Worm (Caenorhabditis elegans) whole organism, mixed stage, embryonic: ENCODE data around the gene F32H5.4.

Experiments
- blmp-1 ChIP-seq: fragments of 150-350 bp; optimal IDR thresholded peaks from 2 replicates; lab custom pipeline; 2014; ENCODE audit warnings: missing biosample characterization, missing genetic modification characterization
- ceh-39 ChIP-seq: fragments of 150-350 bp; optimal IDR thresholded peaks from 2 replicates; lab custom pipeline; 2014; ENCODE audit warnings: missing biosample characterization, missing genetic modification characterization
- ceh-43 ChIP-seq: fragments of 200-800 bp; sonication (Bioruptor generic); optimal IDR thresholded peaks from 2 replicates; lab custom pipeline; 2018; ENCODE audit warnings: mild to moderate bottlenecking, missing genetic modification characterization, moderate library complexity, missing compliant biosample characterization
- ceh-83 ChIP-seq: fragments of 200-800 bp; sonication (Bioruptor generic); optimal IDR thresholded peaks from 2 replicates; lab custom pipeline; 2018; ENCODE audit warnings: mild to moderate bottlenecking, missing genetic modification characterization, missing compliant biosample characterization
- ces-1 ChIP-seq: fragments of 150-350 bp; optimal IDR thresholded peaks from 2 replicates; lab custom pipeline; 2014; ENCODE audit warnings: missing biosample characterization, missing genetic modification reagents, missing genetic modification characterization
- drap-1 ChIP-seq: fragments of 200-800 bp; sonication (Bioruptor generic); optimal IDR thresholded peaks from 3 replicates; lab custom pipeline; 2018; ENCODE audit warnings: mild to moderate bottlenecking, missing genetic modification characterization, missing compliant biosample characterization
- elt-1 ChIP-seq: sonication (generic microtip); optimal IDR thresholded peaks from 2 replicates; lab custom pipeline; 2017; ENCODE audit warnings: missing genetic modification characterization, mild to moderate bottlenecking, missing compliant biosample characterization, antibody characterized with exemption, moderate library complexity, borderline replicate concordance; ENCODE audit not compliant: insufficient read depth
- flh-1 ChIP-seq: fragments of 200-800 bp; sonication (Bioruptor generic); optimal IDR thresholded peaks from 2 replicates; lab custom pipeline; 2018; ENCODE audit warnings: mild to moderate bottlenecking, missing genetic modification characterization, moderate library complexity, missing compliant biosample characterization
- ham-2 ChIP-seq: fragments of 200-800 bp; sonication (Bioruptor generic); optimal IDR thresholded peaks from 2 replicates; lab custom pipeline; 2018; ENCODE audit warnings: mild to moderate bottlenecking, missing genetic modification characterization, missing compliant biosample characterization
- hlh-1 ChIP-seq: fragments of 150-350 bp; optimal IDR thresholded peaks from 2 replicates; lab custom pipeline; 2014; ENCODE audit warnings: missing biosample characterization, missing genetic modification reagents, missing genetic modification characterization
- lin-13 ChIP-seq: fragments of 150-350 bp; optimal IDR thresholded peaks from 2 replicates; lab custom pipeline; 2014; ENCODE audit warnings: missing biosample characterization, missing genetic modification characterization
- lsy-2 ChIP-seq: fragments of 150-350 bp; optimal IDR thresholded peaks from 2 replicates; lab custom pipeline; 2014; ENCODE audit warnings: missing biosample characterization, missing genetic modification characterization
- mab-5 ChIP-seq: fragments of 150-350 bp; optimal IDR thresholded peaks from 2 replicates; lab custom pipeline; 2014; ENCODE audit warnings: missing biosample characterization, missing genetic modification characterization
- mep-1 ChIP-seq: fragments of 150-350 bp; optimal IDR thresholded peaks from 2 replicates; lab custom pipeline; 2017; ENCODE audit warnings: missing biosample characterization, missing genetic modification reagents, missing genetic modification characterization, inconsistent platforms
- mls-2 ChIP-seq: sonication (generic microtip); optimal IDR thresholded peaks from 2 replicates; lab custom pipeline; 2016; ENCODE audit warnings: mild to moderate bottlenecking, missing genetic modification characterization, moderate library complexity, missing compliant biosample characterization
- nhr-12 ChIP-seq: fragments of 150-350 bp; optimal IDR thresholded peaks from 2 replicates; lab custom pipeline; 2014; ENCODE audit warnings: missing biosample characterization, missing genetic modification characterization
- nhr-2 ChIP-seq: fragments of 150-350 bp; optimal IDR thresholded peaks from 2 replicates; lab custom pipeline; 2014; ENCODE audit warnings: missing biosample characterization, missing genetic modification characterization
- nhr-237 ChIP-seq: fragments of 150-350 bp; optimal IDR thresholded peaks from 2 replicates; lab custom pipeline; 2014; ENCODE audit warnings: missing biosample characterization, missing genetic modification characterization
- nhr-28 ChIP-seq: fragments of 150-350 bp; optimal IDR thresholded peaks from 2 replicates; lab custom pipeline; 2014; ENCODE audit warnings: missing biosample characterization, missing genetic modification characterization
- nhr-76 ChIP-seq: sonication (generic microtip); optimal IDR thresholded peaks from 2 replicates; lab custom pipeline; 2017; ENCODE audit warnings: missing biosample characterization, missing genetic modification characterization
- sem-2 ChIP-seq: fragments of 200-800 bp; sonication (Bioruptor generic); optimal IDR thresholded peaks from 2 replicates; lab custom pipeline; 2018; ENCODE audit warnings: mild to moderate bottlenecking, missing genetic modification characterization, missing compliant biosample characterization
- snpc-4 ChIP-seq: fragments of 150-350 bp; optimal IDR thresholded peaks from 2 replicates; lab custom pipeline; 2014; ENCODE audit warnings: missing biosample characterization, missing genetic modification characterization
- sptf-1 ChIP-seq: sonication (generic microtip); optimal IDR thresholded peaks from 2 replicates; lab custom pipeline; 2017; ENCODE audit warnings: mild to moderate bottlenecking, missing genetic modification characterization, moderate library complexity, missing compliant biosample characterization
- tbx-8 ChIP-seq: fragments of 200-800 bp; sonication (Bioruptor generic); optimal IDR thresholded peaks from 2 replicates; lab custom pipeline; 2018; ENCODE audit warnings: mild to moderate bottlenecking, missing genetic modification characterization, moderate library complexity, missing compliant biosample characterization
- unc-120 ChIP-seq: sonication (generic microtip); optimal IDR thresholded peaks from 2 replicates; lab custom pipeline; 2017; ENCODE audit warnings: missing genetic modification characterization, missing compliant biosample characterization; ENCODE audit not compliant: poor library complexity, severe bottlenecking
- unc-39 ChIP-seq: fragments of 150-350 bp; optimal IDR thresholded peaks from 2 replicates; lab custom pipeline; 2014; ENCODE audit warnings: missing biosample characterization, missing genetic modification characterization
- unc-62 ChIP-seq: fragments of 150-350 bp; optimal IDR thresholded peaks from 2 replicates; lab custom pipeline; 2014; ENCODE audit warnings: missing biosample characterization, missing genetic modification reagents, missing genetic modification characterization
- zip-8 ChIP-seq: fragments of 150-350 bp; optimal IDR thresholded peaks from 2 replicates; lab custom pipeline; 2014; ENCODE audit warnings: missing biosample characterization, missing genetic modification characterization
- ztf-11 ChIP-seq: fragments of 150-350 bp; optimal IDR thresholded peaks from 2 replicates; lab custom pipeline; 2014; ENCODE audit warnings: missing biosample characterization, missing genetic modification characterization

F32H5.4 gene

ce11 chrV:13373643-13374042 is 13.3 kb downstream of the F32H5.4 start:
- TF ChIP-seq sem-2 (GFP tag; lab: Kevin White, UChicago) (no peak), nhr-237 (tag; lab: Kevin White, UChicago) (no peak), snpc-4 (tag; lab: Kevin White, UChicago) (no peak), elt-1 (tag; lab: Kevin White, UChicago) (no peak), ham-2 (no peak), ces-1 (GFP tag; lab: Kevin White, UChicago) (no peak), mls-2 (tag; lab: Kevin White, UChicago) (no peak), sptf-1 (no peak), nhr-2 (tag; lab: Kevin White, UChicago) (no peak), nhr-12 (tag; lab: Kevin White, UChicago) (no peak), unc-120 (no peak), ceh-43 (GFP tag; lab: Kevin White, UChicago) (no peak)

- TF ChIP-seq ceh-39 (no peak), unc-120 (peak; percentile 43)
Observed at ce11 chrV:13374532-13374931, 14.2 kb downstream of the F32H5.4 start.

- no peak for TF ChIP-seq tbx-8
- TF ChIP-seq zip-8 (tag; lab: Kevin White, UChicago), result peak; percentile 62
Observed at ce11 chrV:13375861-13376260, 15.5 kb downstream of the F32H5.4 start.

ce11 chrV:13377130-13377529 is 16.8 kb downstream of the F32H5.4 start:
- TF ChIP-seq nhr-28 (tag; lab: Kevin White, UChicago), result no peak
- no peak for TF ChIP-seq ztf-11 (tag; lab: Kevin White, UChicago)
- TF ChIP-seq elt-1 (tag; lab: Kevin White, UChicago), result no peak
- no peak for TF ChIP-seq nhr-12 (tag; lab: Kevin White, UChicago)
- no peak for TF ChIP-seq ham-2
- TF ChIP-seq blmp-1 (tag; lab: Kevin White, UChicago), result no peak
- no peak for TF ChIP-seq unc-39 (tag; lab: Kevin White, UChicago)
- TF ChIP-seq mep-1 (tag; lab: Kevin White, UChicago), result no peak
- no peak for TF ChIP-seq tbx-8
- TF ChIP-seq nhr-2 (tag; lab: Kevin White, UChicago), result no peak
- TF ChIP-seq hlh-1 (tag; lab: Kevin White, UChicago), result no peak
- TF ChIP-seq unc-120, result no peak
- TF ChIP-seq lin-13 (tag; lab: Kevin White, UChicago), result no peak
- no peak for TF ChIP-seq ceh-43 (GFP tag; lab: Kevin White, UChicago)
- TF ChIP-seq snpc-4 (tag; lab: Kevin White, UChicago), result no peak
- TF ChIP-seq, all 35 proteins: peak for 0

- no peak for TF ChIP-seq lsy-2 (tag; lab: Kevin White, UChicago)
- TF ChIP-seq mab-5 (tag; lab: Kevin White, UChicago), result no peak
- no peak for TF ChIP-seq ceh-83 (GFP tag; lab: Kevin White, UChicago)
- no peak for TF ChIP-seq unc-62 (GFP tag; lab: Kevin White, UChicago)
- TF ChIP-seq flh-1 (GFP tag; lab: Kevin White, UChicago), result no peak
- no peak for TF ChIP-seq sptf-1
- no peak for TF ChIP-seq drap-1 (GFP tag; lab: Kevin White, UChicago)
- no peak for TF ChIP-seq lin-13 (tag; lab: Kevin White, UChicago)
- no peak for TF ChIP-seq hlh-1 (tag; lab: Kevin White, UChicago)
- TF ChIP-seq ztf-11 (tag; lab: Kevin White, UChicago), result no peak
Observed at ce11 chrV:13380178-13380577, 19.8 kb downstream of the F32H5.4 start, which contains the start of gene ifbp-1. ifbp-1 (minus strand) TSS chrV:13380262.

- TF ChIP-seq mab-5 (tag; lab: Kevin White, UChicago), result no peak
- no peak for TF ChIP-seq lsy-2 (tag; lab: Kevin White, UChicago)
- TF ChIP-seq ces-1 (GFP tag; lab: Kevin White, UChicago), result no peak
- TF ChIP-seq nhr-237 (tag; lab: Kevin White, UChicago), result no peak
- TF ChIP-seq nhr-76 (tag; lab: Kevin White, UChicago), result no peak
- no peak for TF ChIP-seq unc-39 (tag; lab: Kevin White, UChicago)
- no peak for TF ChIP-seq drap-1 (GFP tag; lab: Kevin White, UChicago)
Observed at ce11 chrV:13380980-13381379, 20.6 kb downstream of the F32H5.4 start, which contains the start of gene cpz-2. cpz-2 (plus strand) TSS chrV:13381189.
